Fruit fly (Drosophila melanogaster) S2 (cell line): Measurements from ENCODE around the gene CG6481.

Source experiments
- CG8478 ChIP-seq: fragments of >200 bp; optimal IDR thresholded peaks from 2 replicates; lab custom pipeline; 2018
- CTCF ChIP-seq, 2 experiments: fragments of >200 bp; optimal IDR thresholded peaks; 2 replicates each; lab custom pipeline; 2018

Gene CG6481

DNA sequence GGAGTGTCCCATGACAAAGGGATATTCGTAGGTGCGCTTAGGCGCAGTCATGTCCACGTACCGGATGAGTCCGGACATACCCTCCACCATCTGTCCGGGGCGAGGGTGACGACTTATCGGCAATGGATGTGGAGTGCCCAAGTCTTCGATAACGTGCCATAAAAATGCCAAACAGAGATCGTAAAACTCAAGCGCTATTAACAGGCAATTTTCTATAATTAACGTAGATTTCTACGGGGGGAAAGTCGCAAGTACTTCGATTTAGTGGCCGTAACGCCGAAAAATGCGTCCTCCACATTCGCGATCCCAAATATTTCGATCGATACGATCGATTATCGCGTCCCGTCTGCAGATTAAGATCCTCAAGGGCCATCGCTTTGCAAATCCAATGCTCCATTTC is 12.8 kb downstream of the CG6481 start:
- no peak for TF ChIP-seq CG8478 (lab: Kevin White, UChicago)
- TF ChIP-seq CTCF (optimal IDR thresholded peaks at IDR 0.05; lab: Kevin White, UChicago): no peak

DNA sequence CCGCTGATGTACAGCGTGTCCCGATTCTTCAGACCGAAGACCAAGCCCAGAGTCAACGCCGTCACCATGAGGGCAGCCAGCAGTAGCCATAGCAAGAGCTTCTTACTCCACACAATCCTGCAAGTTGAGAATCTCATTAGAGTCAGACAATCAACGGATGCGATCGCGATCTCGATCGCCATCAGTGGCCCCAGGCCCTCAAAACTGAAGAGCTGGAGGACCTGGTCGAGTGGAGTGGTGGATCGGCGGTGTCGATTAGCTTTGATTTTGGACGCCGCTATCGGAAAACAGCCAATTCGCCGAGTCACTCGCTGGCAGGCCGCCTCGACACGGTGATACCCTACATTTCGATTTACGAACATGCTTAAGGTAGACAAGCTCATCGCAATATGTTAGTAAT is 13.7 kb downstream of the CG6481 start:
- TF ChIP-seq CG8478 (lab: Kevin White, UChicago) (no peak), CTCF (optimal IDR thresholded peaks at IDR 0.05; lab: Kevin White, UChicago) (no peak)

DNA sequence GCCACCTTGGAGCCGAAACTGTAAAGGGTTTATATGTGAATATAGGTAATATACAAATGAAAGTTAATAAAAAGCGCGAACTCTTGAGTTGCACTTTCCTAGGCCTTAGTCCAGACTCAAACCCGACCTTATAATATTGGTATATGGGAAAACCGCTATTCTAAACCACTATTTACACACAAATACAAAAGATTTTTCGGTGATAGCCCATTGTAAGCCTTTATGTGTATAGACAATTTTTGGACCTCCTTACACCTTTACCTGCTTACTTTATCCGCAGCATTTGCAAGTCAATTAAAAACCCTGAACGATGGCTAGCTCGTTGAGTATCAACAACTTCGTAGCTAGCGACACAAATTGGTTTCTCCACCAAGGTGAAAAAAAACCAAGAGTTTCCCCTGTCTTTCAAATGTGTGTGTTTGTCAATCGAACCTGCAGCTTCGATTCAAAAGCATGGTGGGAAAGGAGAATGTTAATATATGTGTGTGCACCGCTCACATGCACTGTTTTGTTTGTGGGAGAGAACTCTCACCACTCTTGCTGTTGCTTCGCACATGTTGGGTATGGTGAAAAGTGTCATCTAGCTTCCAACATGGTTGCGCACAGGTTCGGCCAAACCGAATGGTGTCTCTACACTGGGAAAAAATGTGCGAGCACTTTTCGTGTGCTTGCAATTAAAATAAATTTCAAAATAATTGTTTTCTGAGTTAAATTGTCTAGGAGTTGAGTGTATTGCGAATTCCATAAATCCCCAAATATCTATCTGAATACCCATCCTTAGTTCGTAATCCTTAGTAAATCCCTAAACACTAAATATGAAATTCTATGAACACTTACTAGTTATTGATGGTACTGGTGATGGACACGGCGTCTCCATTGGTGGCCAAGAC is 15.4 kb downstream of the CG6481 start:
- TF ChIP-seq CG8478 (lab: Kevin White, UChicago) (no peak), CTCF (optimal IDR thresholded peaks at IDR 0.05; lab: Kevin White, UChicago) (no peak)

- TF ChIP-seq CTCF (optimal IDR thresholded peaks at IDR 0.05; lab: Kevin White, UChicago) (no peak), CG8478 (lab: Kevin White, UChicago) (no peak)
These were observed 17.2 kb downstream of the CG6481 start, which contains the start of gene Wnt5 for dm6 chrX:18504948-18505597. Gene Wnt5, minus strand, starts transcription at chrX:18505405.

DNA sequence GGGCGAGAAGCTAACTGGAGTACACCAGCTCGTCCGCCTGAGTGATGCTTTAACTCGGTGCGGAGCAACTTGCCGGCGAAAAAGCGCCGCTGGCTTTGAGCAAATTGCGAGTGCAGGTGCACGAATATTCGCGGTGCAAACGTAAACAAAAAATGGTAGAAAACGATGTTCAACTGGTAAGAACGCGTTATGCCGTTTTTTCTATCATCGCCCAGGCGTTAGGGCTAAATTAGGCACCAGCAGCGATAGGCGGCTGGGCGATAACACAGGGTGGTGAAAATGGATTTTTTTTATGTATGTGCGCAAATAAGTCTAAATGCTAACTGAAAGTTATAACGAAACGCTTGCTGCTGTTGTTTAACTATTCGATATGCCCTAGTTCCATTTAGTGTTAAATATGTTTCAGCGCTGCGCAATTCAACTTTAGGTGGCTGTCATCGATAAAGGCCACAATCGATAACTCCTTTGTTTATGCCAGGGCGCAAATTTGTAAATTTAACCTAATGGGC is 22.5 kb downstream of the CG6481 start, which contains the start of the genes Pgant7 and Xrcc2:
Gene Pgant7, minus strand, starts transcription at position 308 of the 509 bp plus-strand sequence.
Gene Xrcc2, plus strand, starts transcription at position 449 of the 509 bp plus-strand sequence.
- TF ChIP-seq CG8478 (lab: Kevin White, UChicago) (no peak), CTCF (optimal IDR thresholded peaks at IDR 0.05; lab: Kevin White, UChicago) (no peak)

- TF ChIP-seq CG8478 (lab: Kevin White, UChicago) (no peak), CTCF (optimal IDR thresholded peaks at IDR 0.05; lab: Kevin White, UChicago) (no peak)
These were observed 28.0 kb downstream of the CG6481 start, which contains the start of gene CG15043 for dm6 chrX:18494165-18494740. Gene CG15043, minus strand, starts transcription at chrX:18494168.

DNA sequence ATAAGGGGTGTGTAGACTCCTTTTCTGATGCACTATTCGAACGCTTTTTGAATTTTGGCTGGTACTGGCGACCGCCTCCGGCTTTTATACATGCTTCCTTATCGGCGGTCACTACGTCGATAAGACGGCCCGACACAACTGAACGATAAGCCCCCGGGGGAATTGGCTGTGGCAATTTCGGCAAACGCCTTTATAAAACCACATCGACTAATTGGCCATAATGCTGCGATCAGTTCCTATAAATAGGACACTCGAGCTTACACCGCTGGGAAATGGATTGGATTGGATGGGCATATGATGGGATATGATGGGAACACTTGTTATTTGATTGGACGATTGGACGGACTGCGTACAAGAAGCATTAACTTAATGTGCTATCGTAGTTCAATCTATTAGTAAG is 30.3 kb downstream of the CG6481 start, which contains the start of gene CG15044:
Gene CG15044, minus strand, starts transcription at position 66 of the 400 bp plus-strand sequence.
- TF ChIP-seq CTCF (optimal IDR thresholded peaks at IDR 0.05; lab: Kevin White, UChicago) (no peak), CG8478 (lab: Kevin White, UChicago) (no peak)

- TF ChIP-seq CTCF (optimal IDR thresholded peaks at IDR 0.05; lab: Kevin White, UChicago): no peak
- TF ChIP-seq CG8478 (lab: Kevin White, UChicago): no peak
These were observed 32.7 kb downstream of the CG6481 start, which contains the start of gene CG15046 for dm6 chrX:18489509-18489908. Gene CG15046, minus strand, starts transcription at chrX:18489620.

- no peak for TF ChIP-seq CTCF (optimal IDR thresholded peaks at IDR 0.05; lab: Kevin White, UChicago)
- no peak for TF ChIP-seq CG8478 (lab: Kevin White, UChicago)
These were observed 35.7 kb downstream of the CG6481 start, which contains the start of gene psh for dm6 chrX:18486356-18487059. Gene psh, minus strand, starts transcription at chrX:18486921.

DNA sequence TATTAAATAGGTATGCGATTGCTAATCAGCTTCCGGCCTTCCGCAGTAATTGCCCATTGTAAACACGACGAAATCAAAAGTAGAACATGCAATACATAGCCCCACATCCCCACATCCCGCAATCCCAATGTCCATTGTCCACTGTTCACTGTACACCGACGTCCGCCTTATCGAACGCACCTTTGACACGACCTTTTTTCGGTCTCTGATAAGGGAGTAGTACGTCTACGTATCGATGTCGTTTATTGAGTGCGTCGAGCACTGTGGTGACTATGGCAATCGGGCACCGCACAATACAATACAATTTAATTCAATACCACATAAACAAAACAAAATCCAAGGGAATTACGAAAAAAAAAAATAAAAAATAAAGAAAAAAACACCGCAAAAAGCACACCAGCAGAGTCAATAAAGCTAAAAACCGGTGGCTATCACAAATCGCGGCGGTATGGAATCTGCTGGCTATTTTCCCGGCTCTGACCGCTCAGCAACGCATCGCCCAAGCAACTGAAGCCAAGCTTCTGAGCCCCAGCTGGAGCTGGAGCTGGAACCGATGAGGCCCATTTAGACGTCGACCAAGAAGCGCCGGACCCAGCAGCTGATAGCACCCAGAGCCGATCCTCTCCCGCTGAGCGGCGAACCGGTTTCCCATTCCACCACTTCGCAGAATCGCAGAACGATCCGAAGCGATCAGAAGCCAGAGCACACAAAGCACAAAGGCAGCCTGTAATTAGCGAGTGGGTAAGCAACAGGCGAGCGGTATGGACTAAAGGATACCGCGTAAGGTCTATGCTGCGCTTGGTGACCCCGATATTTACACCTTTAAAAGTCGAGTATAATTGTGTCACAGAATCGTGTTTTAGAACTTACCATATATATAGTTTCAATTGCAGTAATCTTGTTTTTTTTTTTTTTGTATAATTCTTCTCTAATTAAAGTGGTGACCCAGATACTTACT is 38.7 kb downstream of the CG6481 start, which contains the start of gene Hayan:
Gene Hayan, minus strand, starts transcription at position 512 of the 958 bp plus-strand sequence.
- TF ChIP-seq CTCF (optimal IDR thresholded peaks at IDR 0.05; lab: Kevin White, UChicago): no peak
- no peak for TF ChIP-seq CG8478 (lab: Kevin White, UChicago)

dm6 chrX:18482537-18482936 is 39.7 kb downstream of the CG6481 start:
- no peak for TF ChIP-seq CG8478 (lab: Kevin White, UChicago)
- TF ChIP-seq CTCF (optimal IDR thresholded peaks at IDR 0.05; lab: Kevin White, UChicago): no peak

DNA sequence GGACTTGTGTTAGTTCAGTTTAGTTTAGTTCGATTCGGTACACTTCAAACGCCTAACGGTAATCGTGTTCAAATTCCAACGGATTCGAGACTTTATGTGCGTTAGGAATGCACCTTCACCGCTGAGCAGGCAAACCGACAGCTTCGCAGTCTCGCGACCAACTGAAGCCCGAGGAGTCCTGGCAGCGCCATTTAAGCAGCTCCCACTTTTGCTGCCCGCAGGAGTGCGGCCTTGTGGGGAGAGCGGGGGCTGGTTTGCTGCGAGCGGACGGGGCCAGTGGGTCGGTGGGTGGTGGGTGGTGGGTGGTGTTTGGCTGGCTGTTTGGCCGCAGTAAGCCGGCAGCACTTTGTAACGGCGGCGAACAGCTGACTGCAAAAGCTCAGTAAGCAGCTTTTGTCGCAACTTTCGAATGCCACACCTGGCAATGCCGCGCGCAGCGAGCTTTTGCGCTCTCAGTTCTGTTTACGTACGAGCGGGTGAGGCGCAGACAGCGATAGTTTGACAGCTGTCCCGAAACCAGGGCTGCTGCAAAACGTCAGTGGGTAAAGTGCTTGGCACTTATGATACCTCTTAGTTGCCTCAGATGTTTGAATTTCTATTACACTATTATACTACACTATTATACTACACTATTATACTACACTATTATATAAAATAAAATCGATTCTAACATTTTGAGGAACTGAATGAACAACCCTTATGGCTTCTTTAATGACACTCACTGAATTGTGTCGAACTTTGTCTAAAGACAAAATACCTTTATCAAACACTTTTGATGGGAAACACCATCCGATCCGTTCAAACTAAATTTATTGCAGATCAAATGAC is 42.7 kb downstream of the CG6481 start, which contains the start of gene CG32547:
Gene CG32547, minus strand, starts transcription at position 181 of the 828 bp plus-strand sequence.
- TF ChIP-seq CTCF (optimal IDR thresholded peaks at IDR 0.05; lab: Kevin White, UChicago) (no peak), CG8478 (lab: Kevin White, UChicago) (no peak)
